Fruit fly (Drosophila melanogaster): ENCODE measurements around the gene Mcm6.

The Mcm6 gene

DNA sequence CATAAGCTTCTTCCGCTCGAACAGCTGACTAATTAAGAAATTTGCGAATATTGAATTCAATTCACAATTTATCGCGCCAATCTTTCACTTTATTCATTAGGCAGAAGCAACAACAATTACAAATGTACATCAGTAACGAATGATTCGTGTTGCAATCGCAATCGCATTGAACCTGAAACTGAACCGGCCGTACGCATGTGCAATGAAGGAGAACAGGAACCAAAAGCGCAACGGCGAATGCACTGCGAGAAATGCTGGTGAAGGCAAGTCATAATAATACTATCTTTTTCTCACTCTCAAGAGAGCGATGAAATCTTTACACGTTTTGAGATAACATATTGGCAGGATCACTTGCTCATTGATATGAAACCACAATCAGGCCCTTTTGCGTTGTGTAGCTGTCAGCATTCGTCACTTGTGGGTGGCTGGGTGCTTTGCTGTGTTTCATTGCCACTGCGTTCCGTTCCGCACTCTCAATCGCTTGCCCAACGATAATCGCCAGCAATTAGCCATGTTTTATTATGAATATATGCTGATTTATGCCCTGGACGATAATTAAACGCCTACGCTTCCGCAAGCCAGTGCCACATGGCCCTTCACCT lies 50.8 kb downstream of the Mcm6 start:
- no peak for TF ChIP-seq toe (GFP tag; optimal IDR thresholded peaks at IDR 0.05)
- TF ChIP-seq CG11617 (GFP tag; optimal IDR thresholded peaks at IDR 0.05) = no peak
- no peak for TF ChIP-seq tj (GFP tag; optimal IDR thresholded peaks at IDR 0.05)
- TF ChIP-seq kay (GFP tag; ENCODE audit: borderline replicate concordance) = no peak
- TF ChIP-seq Mnt (GFP tag; optimal IDR thresholded peaks at IDR 0.05) = no peak
- TF ChIP-seq CG1620 (GFP tag; optimal IDR thresholded peaks at IDR 0.05) = no peak
- no peak for TF ChIP-seq bab1 (GFP tag; optimal IDR thresholded peaks at IDR 0.05)
- TF ChIP-seq Hr96 (GFP tag; optimal IDR thresholded peaks at IDR 0.05) = no peak
- no peak for TF ChIP-seq CG33017 (tag; optimal IDR thresholded peaks at IDR 0.05)
- no peak for TF ChIP-seq cic (GFP tag; optimal IDR thresholded peaks at IDR 0.05)
- TF ChIP-seq CG14711 (tag; optimal IDR thresholded peaks at IDR 0.05) = no peak
- no peak for TF ChIP-seq CG12768 (GFP tag; optimal IDR thresholded peaks at IDR 0.05)
- no peak for TF ChIP-seq pad (GFP tag; optimal IDR thresholded peaks at IDR 0.05)
- no peak for TF ChIP-seq CG7045 (GFP tag; optimal IDR thresholded peaks at IDR 0.05)
- no peak for TF ChIP-seq cnc (optimal IDR thresholded peaks at IDR 0.05)
- TF ChIP-seq ovo (GFP tag; optimal IDR thresholded peaks at IDR 0.05) = no peak
- no peak for TF ChIP-seq CG7101 (tag; optimal IDR thresholded peaks at IDR 0.05)
- no peak for TF ChIP-seq Crg-1 (GFP tag; optimal IDR thresholded peaks at IDR 0.05)

Measured in whole organism, adult.